In the genomic region with DNA sequence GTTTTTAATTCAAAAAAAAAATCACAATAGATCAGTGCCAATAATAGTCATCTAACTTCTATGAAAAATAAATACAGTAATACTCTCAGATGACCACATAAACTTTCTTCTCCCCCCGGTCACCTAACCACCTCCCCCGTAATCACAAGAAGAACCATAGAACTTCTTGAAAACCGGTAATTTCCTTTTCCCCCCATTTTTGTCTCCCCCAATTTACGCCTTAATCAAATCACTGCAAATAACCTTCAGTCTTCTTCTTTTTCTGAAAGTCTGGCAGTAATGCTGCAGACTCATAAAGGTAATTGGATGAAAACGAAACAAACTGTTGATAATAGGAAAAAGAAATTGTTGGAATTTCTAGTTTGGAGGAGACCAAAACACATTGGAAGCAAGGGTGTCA, we compare ENCODE assay signal across 1 worm cellular context.
TF ChIP-seq lines count a peak whose summit lies in the region.

No protein-coding gene starts in this region.

TF ChIP-seq in whole organism, L1 larva, 84 proteins besides CTCF, POLR2A, EP300 and RAD21 (continued from another document):
- TF ChIP-seq hlh-4 (tag; optimal IDR thresholded peaks at IDR 0.05; lab: Kevin White, UChicago) (no peak), rnt-1 (tag; optimal IDR thresholded peaks at IDR 0.05; lab: Kevin White, UChicago) (no peak), jun-1 (tag; optimal IDR thresholded peaks at IDR 0.05; lab: Kevin White, UChicago) (no peak), unc-62 (GFP tag; optimal IDR thresholded peaks at IDR 0.05; lab: Kevin White, UChicago) (no peak), dsc-1 (tag; optimal IDR thresholded peaks at IDR 0.05; lab: Kevin White, UChicago) (no peak), nhr-76 (tag; optimal IDR thresholded peaks at IDR 0.05; lab: Kevin White, UChicago) (no peak), swsn-7 (tag; optimal IDR thresholded peaks at IDR 0.05; lab: Kevin White, UChicago) (no peak), fkh-10 (GFP tag; optimal IDR thresholded peaks at IDR 0.05; lab: Kevin White, UChicago) (no peak), isw-1 (GFP tag; IDR thresholded peaks at IDR 0.05; lab: Robert Waterston, UW) (no peak), nhr-12 (tag; optimal IDR thresholded peaks at IDR 0.05; lab: Kevin White, UChicago) (no peak), aha-1 (tag; optimal IDR thresholded peaks at IDR 0.05; lab: Kevin White, UChicago) (no peak), mdl-1 (tag; optimal IDR thresholded peaks at IDR 0.05; lab: Kevin White, UChicago) (no peak), unc-86 (tag; optimal IDR thresholded peaks at IDR 0.05; lab: Kevin White, UChicago) (no peak), nhr-11 (tag; optimal IDR thresholded peaks at IDR 0.05; lab: Kevin White, UChicago) (no peak), zip-4 (GFP tag; optimal IDR thresholded peaks at IDR 0.05; lab: Kevin White, UChicago) (no peak), dpl-1 (GFP tag; optimal IDR thresholded peaks at IDR 0.05; lab: Kevin White, UChicago) (no peak), ceh-8 (GFP tag; optimal IDR thresholded peaks at IDR 0.05; lab: Kevin White, UChicago) (no peak), nhr-90 (tag; optimal IDR thresholded peaks at IDR 0.05; lab: Kevin White, UChicago; ENCODE audit: poor library complexity) (no peak), tbx-2 (tag; optimal IDR thresholded peaks at IDR 0.05; lab: Kevin White, UChicago) (no peak), unc-30 (tag; optimal IDR thresholded peaks at IDR 0.05; lab: Kevin White, UChicago) (no peak), lin-15B (tag; optimal IDR thresholded peaks at IDR 0.05; lab: Kevin White, UChicago) (no peak), hpl-2 (GFP tag; optimal IDR thresholded peaks at IDR 0.05; lab: Kevin White, UChicago) (no peak), elt-2 (tag; optimal IDR thresholded peaks at IDR 0.05; lab: Kevin White, UChicago) (no peak), nhr-85 (tag; lab: Kevin White, UChicago) (peak; percentile 78), nhr-20 (tag; optimal IDR thresholded peaks at IDR 0.05; lab: Kevin White, UChicago) (peak; percentile 28), irx-1 (tag; optimal IDR thresholded peaks at IDR 0.05; lab: Kevin White, UChicago) (no peak), xbp-1 (tag; optimal IDR thresholded peaks at IDR 0.05; lab: Kevin White, UChicago) (no peak), blmp-1 (tag; optimal IDR thresholded peaks at IDR 0.05; lab: Kevin White, UChicago) (peak; percentile 64), ceh-90 (tag; optimal IDR thresholded peaks at IDR 0.05; lab: Kevin White, UChicago) (no peak), lsy-2 (tag; optimal IDR thresholded peaks at IDR 0.05; lab: Kevin White, UChicago) (peak in 1 of 2 experiments; percentile 55), lin-39 (tag; optimal IDR thresholded peaks at IDR 0.05; lab: Kevin White, UChicago) (no peak), egl-13 (tag; optimal IDR thresholded peaks at IDR 0.05; lab: Kevin White, UChicago) (no peak), efl-1 (optimal IDR thresholded peaks at IDR 0.05; lab: Kevin White, UChicago) (no peak), efl-1 (GFP tag; optimal IDR thresholded peaks at IDR 0.05 in 1 of 2; lab: Kevin White, UChicago) (peak in 1 of 2 experiments; percentile 75), C34B4.2 (tag; optimal IDR thresholded peaks at IDR 0.05; lab: Kevin White, UChicago) (no peak), lir-3 (tag; optimal IDR thresholded peaks at IDR 0.05; lab: Kevin White, UChicago; ENCODE audit: poor library complexity) (no peak), lin-14 (GFP tag; optimal IDR thresholded peaks at IDR 0.05; lab: Kevin White, UChicago) (peak; percentile 35), zag-1 (tag; optimal IDR thresholded peaks at IDR 0.05; lab: Kevin White, UChicago) (no peak), grh-1 (GFP tag; IDR thresholded peaks at IDR 0.05; lab: Robert Waterston, UW) (peak; percentile 65), lin-35 (GFP tag; optimal IDR thresholded peaks at IDR 0.05; lab: Kevin White, UChicago) (peak in 1 of 2 experiments; percentile 38)
